Fruit fly (Drosophila melanogaster) whole organism, prepupa: ENCODE results near the gene Ssdp.

ENCODE experiments used
- Blimp-1 ChIP-seq: fragments of 200-800 bp; sonication (Bioruptor generic); optimal IDR thresholded peaks from 3 replicates; lab custom pipeline; 2017; ENCODE audit warnings: missing biosample characterization, missing genetic modification characterization, mild to moderate bottlenecking, moderate library complexity, missing genetic modification reagents
- CG10669 ChIP-seq: fragments of 200-800 bp; sonication (Bioruptor generic); optimal IDR thresholded peaks from 3 replicates; lab custom pipeline; 2018; ENCODE audit warnings: missing biosample characterization, mild to moderate bottlenecking, missing genetic modification characterization, moderate library complexity
- CG11294 ChIP-seq: fragments of 200-800 bp; sonication (Bioruptor generic); IDR thresholded peaks from 2 replicates; pipeline ENCODE4 v1.3.6; 2022; ENCODE audit warnings: missing biosample characterization, missing genetic modification characterization
- CG11902 ChIP-seq: fragments of 200-800 bp; sonication (Bioruptor generic); optimal IDR thresholded peaks from 3 replicates; lab custom pipeline; 2016; ENCODE audit warnings: missing biosample characterization, missing genetic modification characterization
- CG15336 ChIP-seq: fragments of 200-800 bp; sonication (Bioruptor generic); IDR thresholded peaks from 2 replicates; pipeline ENCODE4 v1.3.6; 2022; ENCODE audit warnings: missing biosample characterization, missing genetic modification characterization
- CG1621 ChIP-seq: fragments of 200-800 bp; sonication (Bioruptor generic); optimal IDR thresholded peaks from 3 replicates; lab custom pipeline; 2018; ENCODE audit warnings: missing biosample characterization, mild to moderate bottlenecking, missing genetic modification characterization
- CG16779 ChIP-seq: fragments of 200-800 bp; sonication (Bioruptor generic); optimal IDR thresholded peaks from 3 replicates; lab custom pipeline; 2017; ENCODE audit warnings: missing biosample characterization, mild to moderate bottlenecking, missing genetic modification characterization
- CG3032 ChIP-seq: fragments of 200-800 bp; optimal IDR thresholded peaks from 2 replicates; lab custom pipeline; 2019; ENCODE audit warnings: missing biosample characterization, mild to moderate bottlenecking, missing genetic modification characterization, moderate library complexity
- CG31627 ChIP-seq: fragments of 200-800 bp; sonication (Bioruptor generic); optimal IDR thresholded peaks from 3 replicates; lab custom pipeline; 2016; ENCODE audit warnings: missing biosample characterization, missing genetic modification characterization
- CG32006 ChIP-seq: fragments of 200-800 bp; sonication (Bioruptor generic); optimal IDR thresholded peaks from 3 replicates; lab custom pipeline; 2017; ENCODE audit warnings: missing biosample characterization, mild to moderate bottlenecking, missing genetic modification characterization
- CG34406 ChIP-seq: fragments of 200-800 bp; sonication (Bioruptor generic); optimal IDR thresholded peaks from 3 replicates; lab custom pipeline; 2016; ENCODE audit warnings: missing biosample characterization, missing genetic modification characterization
- CG3919 ChIP-seq: fragments of 200-800 bp; sonication (Bioruptor generic); optimal IDR thresholded peaks from 3 replicates; lab custom pipeline; 2016; ENCODE audit warnings: missing biosample characterization, missing genetic modification characterization
- CG4318 ChIP-seq: fragments of 200-800 bp; sonication (Bioruptor generic); optimal IDR thresholded peaks from 3 replicates; lab custom pipeline; 2017; ENCODE audit warnings: missing biosample characterization, mild to moderate bottlenecking, missing genetic modification characterization
- CG6163 ChIP-seq: fragments of 200-800 bp; sonication (Bioruptor generic); IDR thresholded peaks from 3 replicates; pipeline ENCODE4 v1.3.6; 2022; ENCODE audit warnings: missing biosample characterization, missing genetic modification characterization
- CG6276 ChIP-seq: fragments of 200-800 bp; sonication (Bioruptor generic); optimal IDR thresholded peaks from 2 replicates; lab custom pipeline; 2017; ENCODE audit warnings: missing biosample characterization, mild to moderate bottlenecking, missing genetic modification characterization
- CG6808 ChIP-seq: fragments of 200-800 bp; sonication (Bioruptor generic); optimal IDR thresholded peaks from 3 replicates; lab custom pipeline; 2017; ENCODE audit warnings: missing biosample characterization, missing genetic modification characterization, mild to moderate bottlenecking, moderate library complexity, missing genetic modification reagents
- CG6854 ChIP-seq: fragments of 200-800 bp; sonication (Bioruptor generic); optimal IDR thresholded peaks from 2 replicates; lab custom pipeline; 2017; ENCODE audit warnings: missing biosample characterization, mild to moderate bottlenecking, missing genetic modification characterization
- CG7368 ChIP-seq: fragments of 200-800 bp; sonication (Bioruptor generic); optimal IDR thresholded peaks from 3 replicates; lab custom pipeline; 2016; ENCODE audit warnings: missing biosample characterization, missing genetic modification characterization
- CG8119 ChIP-seq: fragments of 200-800 bp; sonication (Bioruptor generic); IDR thresholded peaks from 3 replicates; pipeline ENCODE4 v1.3.6; 2022; ENCODE audit warnings: missing biosample characterization, missing genetic modification characterization
- CG8319 ChIP-seq: fragments of 200-800 bp; sonication (Bioruptor generic); optimal IDR thresholded peaks from 3 replicates; lab custom pipeline; 2016; ENCODE audit warnings: missing biosample characterization, missing genetic modification characterization
- CG8632 ChIP-seq: fragments of 200-800 bp; sonication (Bioruptor generic); optimal IDR thresholded peaks from 3 replicates; lab custom pipeline; 2016; ENCODE audit warnings: missing biosample characterization, missing genetic modification characterization
- CG9139 ChIP-seq: fragments of 200-800 bp; sonication (Bioruptor generic); optimal IDR thresholded peaks from 3 replicates; lab custom pipeline; 2017; ENCODE audit warnings: missing biosample characterization, mild to moderate bottlenecking, missing genetic modification characterization
- Eip75B ChIP-seq: fragments of 200-800 bp; sonication (Bioruptor generic); optimal IDR thresholded peaks from 3 replicates; lab custom pipeline; 2016; ENCODE audit warnings: missing biosample characterization, missing genetic modification characterization
- Eip78C ChIP-seq: fragments of 200-800 bp; sonication (Bioruptor generic); peaks from one replicate; lab custom pipeline; 2016; ENCODE audit warnings: missing biosample characterization, missing genetic modification characterization
- Eip93F ChIP-seq: fragments of 200-800 bp; sonication (Bioruptor generic); optimal IDR thresholded peaks from 2 replicates; lab custom pipeline; 2016; ENCODE audit warnings: missing biosample characterization, mild to moderate bottlenecking, missing genetic modification characterization
- Ets21C ChIP-seq: fragments of 200-800 bp; sonication (Bioruptor generic); optimal IDR thresholded peaks from 3 replicates; lab custom pipeline; 2016; ENCODE audit warnings: missing biosample characterization, missing genetic modification characterization
- Ets96B ChIP-seq: fragments of 200-800 bp; optimal IDR thresholded peaks from 2 replicates; lab custom pipeline; 2019; ENCODE audit warnings: missing biosample characterization, mild to moderate bottlenecking, missing genetic modification characterization, moderate library complexity
- Gug ChIP-seq: fragments of 200-800 bp; sonication (Bioruptor generic); IDR thresholded peaks from 2 replicates; pipeline ENCODE4 v1.3.6; 2022; ENCODE audit warnings: missing biosample characterization, missing genetic modification characterization
- Hr38 ChIP-seq: sonication (Bioruptor generic); optimal IDR thresholded peaks from 2 replicates; lab custom pipeline; 2016; ENCODE audit warnings: missing biosample characterization, missing genetic modification characterization
- Hr4 ChIP-seq: fragments of 200-800 bp; sonication (Bioruptor generic); optimal IDR thresholded peaks from 3 replicates; lab custom pipeline; 2016; ENCODE audit warnings: missing biosample characterization, missing genetic modification characterization
- Lpt ChIP-seq: fragments of 200-800 bp; sonication (Bioruptor generic); optimal IDR thresholded peaks from 3 replicates; lab custom pipeline; 2016; ENCODE audit warnings: missing biosample characterization, missing genetic modification characterization
- Met ChIP-seq: fragments of 200-800 bp; sonication (Bioruptor generic); optimal IDR thresholded peaks from 3 replicates; lab custom pipeline; 2016; ENCODE audit warnings: missing biosample characterization, missing genetic modification characterization
- OdsH ChIP-seq: fragments of 200-800 bp; sonication (Bioruptor generic); optimal IDR thresholded peaks from 3 replicates; lab custom pipeline; 2016; ENCODE audit warnings: missing biosample characterization, missing genetic modification characterization
- Sox14 ChIP-seq: fragments of 200-800 bp; sonication (Bioruptor generic); optimal IDR thresholded peaks from 3 replicates; lab custom pipeline; 2016; ENCODE audit warnings: missing biosample characterization, missing genetic modification characterization
- Sox15 ChIP-seq: fragments of 200-800 bp; sonication (Bioruptor generic); optimal IDR thresholded peaks from 3 replicates; lab custom pipeline; 2016; ENCODE audit warnings: missing biosample characterization, missing genetic modification characterization
- achi ChIP-seq: fragments of 200-800 bp; sonication (Bioruptor generic); optimal IDR thresholded peaks from 3 replicates; lab custom pipeline; 2016; ENCODE audit warnings: missing biosample characterization, missing genetic modification characterization
- acj6 ChIP-seq: fragments of 200-800 bp; sonication (Bioruptor generic); optimal IDR thresholded peaks from 3 replicates; lab custom pipeline; 2016; ENCODE audit warnings: missing biosample characterization, missing genetic modification characterization
- cyc ChIP-seq: fragments of 200-800 bp; sonication (Bioruptor generic); optimal IDR thresholded peaks from 3 replicates; lab custom pipeline; 2016; ENCODE audit warnings: missing biosample characterization, missing genetic modification characterization
- dsx ChIP-seq: fragments of 200-800 bp; optimal IDR thresholded peaks from 3 replicates; lab custom pipeline; 2019; ENCODE audit warnings: missing biosample characterization, mild to moderate bottlenecking, missing genetic modification characterization, moderate library complexity; ENCODE audit not compliant: poor library complexity, severe bottlenecking
- eg ChIP-seq: fragments of 200-800 bp; sonication (Bioruptor generic); IDR thresholded peaks from 3 replicates; pipeline ENCODE4 v1.3.6; 2022; ENCODE audit warnings: missing biosample characterization, missing genetic modification characterization
- esn ChIP-seq: fragments of 200-800 bp; sonication (Bioruptor generic); optimal IDR thresholded peaks from 2 replicates; lab custom pipeline; 2016; ENCODE audit warnings: missing biosample characterization, mild to moderate bottlenecking, missing genetic modification characterization, moderate library complexity
- fd59A ChIP-seq: fragments of 200-800 bp; sonication (Bioruptor generic); optimal IDR thresholded peaks from 2 replicates; lab custom pipeline; 2017; ENCODE audit warnings: missing biosample characterization, mild to moderate bottlenecking, missing genetic modification characterization, missing genetic modification reagents
- fd85E ChIP-seq: fragments of 200-800 bp; sonication (Bioruptor generic); optimal IDR thresholded peaks from 3 replicates; lab custom pipeline; 2016; ENCODE audit warnings: missing biosample characterization, missing genetic modification characterization
- fkh ChIP-seq: fragments of 200-800 bp; sonication (Bioruptor generic); optimal IDR thresholded peaks from 3 replicates; lab custom pipeline; 2017; ENCODE audit warnings: missing biosample characterization, mild to moderate bottlenecking, missing genetic modification characterization, moderate library complexity
- lz ChIP-seq: fragments of 200-800 bp; sonication (Bioruptor generic); optimal IDR thresholded peaks from 3 replicates; lab custom pipeline; 2016; ENCODE audit warnings: missing biosample characterization, missing genetic modification characterization
- net ChIP-seq: fragments of 200-800 bp; sonication (Bioruptor generic); optimal IDR thresholded peaks from 3 replicates; lab custom pipeline; 2016; ENCODE audit warnings: missing biosample characterization, missing genetic modification characterization
- pdm3 ChIP-seq: fragments of 200-800 bp; sonication (Bioruptor generic); optimal IDR thresholded peaks from 3 replicates; lab custom pipeline; 2016; ENCODE audit warnings: missing biosample characterization, missing genetic modification characterization
- svp ChIP-seq: fragments of 200-800 bp; sonication (Bioruptor generic); peaks from one replicate; lab custom pipeline; 2016; ENCODE audit warnings: missing biosample characterization, missing genetic modification characterization

The Ssdp gene

dm6 chr3R:18188702-18189125 is 10.7 kb downstream of the Ssdp start, which contains the start of the genes CG12321 and MED17 (continued):
- TF ChIP-seq Eip78C (GFP tag; lab: Kevin White, UChicago): peak; percentile 91
- TF ChIP-seq CG8119 (GFP tag; lab: Robert Waterston, UW): peak; percentile 72; the same call in 2 of the 3 replicates
- no peak for TF ChIP-seq fkh (GFP tag; lab: Kevin White, UChicago)
- peak; percentile 54 for TF ChIP-seq fd85E (GFP tag; lab: Kevin White, UChicago)
- TF ChIP-seq esn (GFP tag; lab: Kevin White, UChicago): peak; percentile 80
- TF ChIP-seq fd59A (GFP tag; lab: Kevin White, UChicago): peak; percentile 72
- peak; percentile 82 for TF ChIP-seq CG8632
- peak; percentile 85 for TF ChIP-seq eg (GFP tag; lab: Robert Waterston, UW)
- TF ChIP-seq Sox15 (GFP tag; lab: Kevin White, UChicago): peak; percentile 86
- TF ChIP-seq net (GFP tag; lab: Kevin White, UChicago): peak; percentile 76
- TF ChIP-seq Hr4 (GFP tag; lab: Kevin White, UChicago): peak; percentile 79
- TF ChIP-seq, all 60 proteins: peak for 47

- TF ChIP-seq CG6276 (GFP tag; lab: Kevin White, UChicago) (no peak), CG7368 (GFP tag; lab: Kevin White, UChicago) (no peak), Sox14 (GFP tag; lab: Kevin White, UChicago) (peak; percentile 69), Ets96B (tag; lab: Kevin White, UChicago) (peak; percentile 30), CG11902 (peak; percentile 14), acj6 (GFP tag; lab: Kevin White, UChicago) (peak; percentile 69), Ets21C (peak; percentile 50), CG15336 (GFP tag; lab: Robert Waterston, UW) (no peak), CG1621 (tag; lab: Kevin White, UChicago) (no peak), CG8119 (GFP tag; lab: Robert Waterston, UW) (no peak; the same call in 2 of the 3 replicates), Eip75B (GFP tag; lab: Kevin White, UChicago) (no peak), OdsH (GFP tag; lab: Kevin White, UChicago) (no peak), CG34406 (GFP tag; lab: Kevin White, UChicago) (no peak), CG10669 (GFP tag; lab: Kevin White, UChicago) (no peak), Sox15 (GFP tag; lab: Kevin White, UChicago) (no peak), Met (GFP tag; lab: Kevin White, UChicago) (no peak), achi (peak; percentile 79), CG8319 (peak; percentile 51), eg (GFP tag; lab: Robert Waterston, UW) (no peak; the same call in 2 of the 3 replicates), dsx (GFP tag; lab: Kevin White, UChicago) (no peak), CG16779 (tag; lab: Kevin White, UChicago) (no peak), cyc (GFP tag; lab: Kevin White, UChicago) (peak; percentile 68), CG9139 (no peak), CG3919 (GFP tag; lab: Kevin White, UChicago) (no peak), lz (peak; percentile 62), CG32006 (no peak), CG11294 (GFP tag; lab: Robert Waterston, UW) (no peak), CG4318 (GFP tag; lab: Kevin White, UChicago) (peak; percentile 34), CG6854 (GFP tag; lab: Kevin White, UChicago) (no peak), CG31627 (GFP tag; lab: Kevin White, UChicago) (peak; percentile 71), Hr4 (GFP tag; lab: Kevin White, UChicago) (no peak), CG6163 (no peak), pdm3 (GFP tag; lab: Kevin White, UChicago) (peak; percentile 76), Blimp-1 (GFP tag; lab: Kevin White, UChicago) (peak; percentile 51), CG8632 (peak; percentile 39), CG6808 (GFP tag; lab: Kevin White, UChicago) (no peak), CG3032 (tag; lab: Kevin White, UChicago) (peak; percentile 48), Eip93F (GFP tag; lab: Kevin White, UChicago) (no peak), Hr38 (GFP tag; lab: Kevin White, UChicago) (no peak), net (GFP tag; lab: Kevin White, UChicago) (no peak), esn (GFP tag; lab: Kevin White, UChicago) (peak; percentile 83), fd85E (GFP tag; lab: Kevin White, UChicago) (peak; percentile 10), Gug (GFP tag; lab: Robert Waterston, UW) (peak; percentile 42; the same call in 1 of the 2 replicates), fkh (GFP tag; lab: Kevin White, UChicago) (no peak), Eip78C (GFP tag; lab: Kevin White, UChicago) (peak; percentile 91), Lpt (GFP tag; lab: Kevin White, UChicago) (no peak), svp (GFP tag; lab: Kevin White, UChicago) (no peak)
Observed at dm6 chr3R:18185385-18185784, 14.0 kb downstream of the Ssdp start, which contains the start of the genes Arp5 and CG7208. Gene Arp5, plus strand, starts transcription at chr3R:18185498. Gene CG7208, minus strand, starts transcription at chr3R:18185715.
